Worm (Caenorhabditis elegans) whole organism, young adult: ENCODE measurements around the gene F10A3.11.

Source experiments
- ceh-100 ChIP-seq: fragments of 200-800 bp; sonication (Bioruptor generic); IDR thresholded peaks from 2 replicates; pipeline ENCODE4 v1.3.6; 2022; ENCODE audit warnings: missing genetic modification reagents, missing genetic modification characterization, missing compliant biosample characterization
- ztf-6 ChIP-seq: fragments of 200-800 bp; sonication (Bioruptor generic); IDR thresholded peaks from 2 replicates; pipeline ENCODE4 v1.3.6; 2022; ENCODE audit warnings: missing genetic modification reagents, missing genetic modification characterization, missing compliant biosample characterization

DNA sequence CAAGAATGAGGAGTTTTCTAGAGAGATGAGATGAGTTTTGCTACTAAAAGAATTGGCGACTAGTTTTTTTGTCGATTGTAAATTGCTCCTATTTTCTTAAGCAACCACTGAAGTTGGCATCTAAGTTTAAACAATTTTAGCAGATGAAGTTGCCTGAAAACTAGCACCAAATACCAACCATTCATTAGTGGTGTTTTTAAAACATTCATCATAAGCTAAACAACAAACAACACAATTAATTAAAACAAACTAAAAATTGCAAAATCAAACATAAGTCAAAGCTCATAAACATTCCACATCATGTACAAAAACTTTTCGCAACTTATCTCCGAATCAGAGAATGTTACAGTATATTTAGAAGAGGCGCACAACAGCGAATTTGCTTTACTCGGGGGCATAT, 19.6 kb downstream of the F10A3.11 start, which contains the start of gene srz-13:
- no peak for TF ChIP-seq ztf-6 (GFP tag; lab: Robert Waterston, UW)
- no peak for TF ChIP-seq ceh-100 (GFP tag; lab: Robert Waterston, UW)
